Worm (Caenorhabditis elegans) whole organism, mixed stage, embryonic: ENCODE data around the gene kin-26.

Experiments used
- ces-1 ChIP-seq: fragments of 150-350 bp; optimal IDR thresholded peaks from 2 replicates; lab custom pipeline; 2014; ENCODE audit warnings: missing biosample characterization, missing genetic modification reagents, missing genetic modification characterization
- drap-1 ChIP-seq: fragments of 200-800 bp; sonication (Bioruptor generic); optimal IDR thresholded peaks from 3 replicates; lab custom pipeline; 2018; ENCODE audit warnings: mild to moderate bottlenecking, missing genetic modification characterization, missing compliant biosample characterization
- flh-1 ChIP-seq: fragments of 200-800 bp; sonication (Bioruptor generic); optimal IDR thresholded peaks from 2 replicates; lab custom pipeline; 2018; ENCODE audit warnings: mild to moderate bottlenecking, missing genetic modification characterization, moderate library complexity, missing compliant biosample characterization
- mls-2 ChIP-seq: sonication (generic microtip); optimal IDR thresholded peaks from 2 replicates; lab custom pipeline; 2016; ENCODE audit warnings: mild to moderate bottlenecking, missing genetic modification characterization, moderate library complexity, missing compliant biosample characterization
- nhr-12 ChIP-seq: fragments of 150-350 bp; optimal IDR thresholded peaks from 2 replicates; lab custom pipeline; 2014; ENCODE audit warnings: missing biosample characterization, missing genetic modification characterization
- tbx-8 ChIP-seq: fragments of 200-800 bp; sonication (Bioruptor generic); optimal IDR thresholded peaks from 2 replicates; lab custom pipeline; 2018; ENCODE audit warnings: mild to moderate bottlenecking, missing genetic modification characterization, moderate library complexity, missing compliant biosample characterization

DNA sequence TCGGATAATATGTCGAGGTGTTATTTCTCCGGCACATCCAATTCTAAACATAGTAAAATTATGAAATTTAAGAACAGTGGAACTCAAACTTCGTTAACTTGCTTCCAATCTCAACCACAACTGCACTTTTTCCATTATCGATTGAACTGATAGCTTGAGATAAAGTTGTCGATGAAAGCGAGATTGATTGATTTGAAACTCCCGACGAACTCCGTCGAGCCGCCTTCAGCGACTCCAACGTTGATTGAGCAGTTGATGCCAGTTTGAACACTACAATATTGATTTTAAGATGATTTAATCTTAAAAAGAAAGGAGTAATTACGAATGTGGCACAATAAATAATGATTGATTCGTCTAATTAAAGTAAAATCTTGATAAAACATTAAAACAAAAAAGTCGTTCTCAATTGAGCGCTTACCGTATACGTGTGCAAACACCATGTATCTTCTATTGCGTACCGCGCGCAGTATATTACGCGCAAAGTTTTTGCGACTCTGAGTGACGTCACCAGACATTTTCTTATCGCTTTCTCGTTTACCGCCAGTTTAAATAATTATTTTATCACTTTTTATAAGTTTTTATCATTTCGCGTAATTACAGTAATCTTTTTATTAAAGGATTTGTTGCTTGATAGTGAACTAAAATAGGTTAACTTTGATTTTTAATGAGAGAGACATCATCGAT lies 24.7 kb upstream of the kin-26 start, which contains the start of gene arp-11:
- TF ChIP-seq mls-2 (no peak), ces-1 (GFP tag; lab: Kevin White, UChicago) (peak; percentile 49), flh-1 (GFP tag; lab: Kevin White, UChicago) (no peak), tbx-8 (GFP tag; lab: Kevin White, UChicago) (no peak), drap-1 (GFP tag; lab: Kevin White, UChicago) (no peak), nhr-12 (tag; lab: Kevin White, UChicago) (no peak)
